Worm (Caenorhabditis elegans) whole organism, early embryonic: Measurements from ENCODE around the gene apn-1.

Experiments
- B0310.2 ChIP-seq: sonication (generic microtip); optimal IDR thresholded peaks from 2 replicates; lab custom pipeline; 2016; ENCODE audit warnings: mild to moderate bottlenecking, missing genetic modification characterization, missing compliant biosample characterization
- ama-1 ChIP-seq: fragments of 150-350 bp; optimal IDR thresholded peaks from 2 replicates; lab custom pipeline; 2014
- ceh-13 ChIP-seq: fragments of 200-800 bp; sonication (Bioruptor generic); optimal IDR thresholded peaks from 2 replicates; lab custom pipeline; 2018; ENCODE audit warnings: mild to moderate bottlenecking, missing genetic modification characterization, missing compliant biosample characterization
- ceh-36 ChIP-seq: sonication (generic microtip); optimal IDR thresholded peaks from 2 replicates; lab custom pipeline; 2016; ENCODE audit warnings: missing genetic modification characterization, inconsistent platforms, missing compliant biosample characterization
- ets-7 ChIP-seq: sonication (generic microtip); optimal IDR thresholded peaks from 2 replicates; lab custom pipeline; 2016; ENCODE audit warnings: missing genotype, missing genetic modification characterization, missing compliant biosample characterization
- hmbx-1 ChIP-seq: sonication (generic microtip); optimal IDR thresholded peaks from 2 replicates; lab custom pipeline; 2016; ENCODE audit warnings: mild to moderate bottlenecking, missing genetic modification characterization, missing compliant biosample characterization
- hnd-1 ChIP-seq: sonication (generic microtip); optimal IDR thresholded peaks from 2 replicates; lab custom pipeline; 2016; ENCODE audit warnings: missing genetic modification characterization, missing compliant biosample characterization
- pes-1 ChIP-seq: fragments of 200-800 bp; sonication (Bioruptor generic); IDR thresholded peaks from 2 replicates; pipeline ENCODE4 v1.3.6; 2022; ENCODE audit warnings: missing genetic modification reagents, missing genetic modification characterization, missing compliant biosample characterization
- sea-1 ChIP-seq: fragments of 200-800 bp; sonication (Bioruptor generic); conservative IDR thresholded peaks from 2 replicates; pipeline ENCODE4 v1.3.6; 2022; ENCODE audit warnings: missing genetic modification characterization, missing compliant biosample characterization
- tbx-11 ChIP-seq: fragments of 200-800 bp; sonication (Bioruptor generic); IDR thresholded peaks from 2 replicates; pipeline ENCODE4 v1.3.6; 2022; ENCODE audit warnings: missing genetic modification characterization, missing compliant biosample characterization
- tra-4 ChIP-seq: sonication (generic microtip); optimal IDR thresholded peaks from 2 replicates; lab custom pipeline; 2017; ENCODE audit warnings: missing genetic modification characterization, missing compliant biosample characterization

- TF ChIP-seq sea-1 (GFP tag; lab: Robert Waterston, UW), result no peak
- TF ChIP-seq ama-1, result no peak
- TF ChIP-seq ceh-36 (tag; lab: Kevin White, UChicago), result no peak
- TF ChIP-seq ets-7 (tag; lab: Kevin White, UChicago), result peak; percentile 14
- no peak for TF ChIP-seq pes-1
- TF ChIP-seq tbx-11 (GFP tag; lab: Robert Waterston, UW), result no peak
- TF ChIP-seq tra-4 (tag; lab: Kevin White, UChicago), result no peak
- TF ChIP-seq ceh-13 (GFP tag; lab: Kevin White, UChicago), result no peak
- TF ChIP-seq hmbx-1 (tag; lab: Kevin White, UChicago), result no peak
- no peak for TF ChIP-seq hnd-1 (tag; lab: Kevin White, UChicago)
- TF ChIP-seq B0310.2 (tag; lab: Kevin White, UChicago), result no peak
Measured at ce11 chrII:8062334-8062791, 15.0 kb downstream of the apn-1 start, which contains the start of gene ufd-2.
